Fruit fly (Drosophila melanogaster): ENCODE results near the gene Ost48.

Gene Ost48

DNA sequence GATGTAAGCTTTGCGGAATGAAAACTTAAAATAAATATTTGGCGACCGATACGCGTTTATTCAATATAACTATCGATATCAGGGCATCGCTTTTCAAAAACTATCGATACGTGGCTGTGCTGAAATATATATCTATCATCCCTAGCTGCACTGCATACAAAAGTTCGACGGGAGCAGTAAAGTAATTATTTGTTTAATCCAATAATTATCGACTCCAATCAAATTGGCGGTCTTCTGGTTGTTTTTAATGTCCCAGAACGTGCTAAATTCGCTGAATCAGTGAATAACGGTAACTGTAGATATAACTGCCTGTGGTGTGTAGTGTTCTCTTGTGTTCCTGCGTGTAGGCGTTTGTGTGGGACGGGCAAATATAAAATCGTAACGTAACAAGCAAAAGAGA is 4.8 kb upstream of the Ost48 start, which contains the start of gene mei-P26 (continued):
- TF ChIP-seq CG16813 (GFP tag; IDR thresholded peaks at IDR 0.05; ENCODE audit: partially characterized antibody) (peak; percentile 78), chinmo (GFP tag; IDR thresholded peaks at IDR 0.05; ENCODE audit: partially characterized antibody) (peak; percentile 94), crp (GFP tag; optimal IDR thresholded peaks at IDR 0.05) (peak in 1 of 2 experiments; percentile 12), hbn (GFP tag; IDR thresholded peaks at IDR 0.05; ENCODE audit: partially characterized antibody) (peak; percentile 76), amos (GFP tag; IDR thresholded peaks at IDR 0.05; ENCODE audit: partially characterized antibody) (peak; percentile 92), phol (tag; optimal IDR thresholded peaks at IDR 0.05) (peak; percentile 52), hb (GFP tag; IDR thresholded peaks at IDR 0.05; ENCODE audit: partially characterized antibody) (peak; percentile 81), CG4424 (GFP tag; optimal IDR thresholded peaks at IDR 0.05) (no peak), Dll (GFP tag; IDR thresholded peaks at IDR 0.05; ENCODE audit: partially characterized antibody) (peak; percentile 79), PHDP (tag; optimal IDR thresholded peaks at IDR 0.05) (no peak)

- peak; percentile 73 for TF ChIP-seq BEAF-32 (GFP tag; optimal IDR thresholded peaks at IDR 0.05)
- TF ChIP-seq MESR4 (GFP tag; optimal IDR thresholded peaks at IDR 0.05): peak; percentile 33
- peak; percentile 49 for TF ChIP-seq hbn (GFP tag; IDR thresholded peaks at IDR 0.05; ENCODE audit: partially characterized antibody)
- peak; percentile 27 for TF ChIP-seq CG15514 (GFP tag; optimal IDR thresholded peaks at IDR 0.05)
- TF ChIP-seq ato (GFP tag; IDR thresholded peaks at IDR 0.05; ENCODE audit: partially characterized antibody): 0 out of 2 replicates have a peak, but pooled peaks have one; percentile 23
- no peak for TF ChIP-seq CG3281 (GFP tag; optimal IDR thresholded peaks at IDR 0.05)
- TF ChIP-seq sna (GFP tag; IDR thresholded peaks at IDR 0.05; ENCODE audit: partially characterized antibody): peak; percentile 56; the same call in 1 of the 2 replicates
- peak; percentile 73 for TF ChIP-seq E2f2 (GFP tag; IDR thresholded peaks at IDR 0.05)
- TF ChIP-seq eyg (GFP tag; optimal IDR thresholded peaks at IDR 0.05): no peak
- TF ChIP-seq HmgZ (tag; optimal IDR thresholded peaks at IDR 0.05): peak; percentile 25
- peak; percentile 21 for TF ChIP-seq CG9797 (GFP tag; optimal IDR thresholded peaks at IDR 0.05)
- peak; percentile 49; the same call in 1 of the 3 replicates for TF ChIP-seq CG7963 (GFP tag; IDR thresholded peaks at IDR 0.05; ENCODE audit: partially characterized antibody)
- TF ChIP-seq slbo (GFP tag; IDR thresholded peaks at IDR 0.05): no peak
- TF ChIP-seq CG17612 (GFP tag; IDR thresholded peaks at IDR 0.05): no peak
- TF ChIP-seq CG6791 (GFP tag; IDR thresholded peaks at IDR 0.05; ENCODE audit: partially characterized antibody): peak; percentile 71
- TF ChIP-seq gfzf (GFP tag; optimal IDR thresholded peaks at IDR 0.05): peak; percentile 70
- peak; percentile 62; the same call in 2 of the 3 replicates for TF ChIP-seq knrl (GFP tag; IDR thresholded peaks at IDR 0.05; ENCODE audit: partially characterized antibody)
- peak; percentile 24 for TF ChIP-seq stwl (tag; optimal IDR thresholded peaks at IDR 0.05)
- no peak for TF ChIP-seq Usf (GFP tag; optimal IDR thresholded peaks at IDR 0.05)
- TF ChIP-seq Dref (GFP tag; IDR thresholded peaks at IDR 0.05): peak; percentile 74
- TF ChIP-seq inv (GFP tag; IDR thresholded peaks at IDR 0.05; ENCODE audit: partially characterized antibody): peak; percentile 52
- peak; percentile 69 for TF ChIP-seq unc-4 (GFP tag; IDR thresholded peaks at IDR 0.05; ENCODE audit: partially characterized antibody)
- TF ChIP-seq CG17912 (GFP tag; optimal IDR thresholded peaks at IDR 0.05): no peak
- 0 out of 3 replicates have a peak, but pooled peaks have one; percentile 17 for TF ChIP-seq hb (GFP tag; IDR thresholded peaks at IDR 0.05; ENCODE audit: partially characterized antibody)
- no peak for TF ChIP-seq sr (GFP tag; IDR thresholded peaks at IDR 0.05)
- TF ChIP-seq sd (tag; optimal IDR thresholded peaks at IDR 0.05): no peak
- peak; percentile 64; the same call in 2 of the 3 replicates for TF ChIP-seq HLH4C (GFP tag; IDR thresholded peaks at IDR 0.05; ENCODE audit: partially characterized antibody)
- peak; percentile 7 for TF ChIP-seq CG3995 (GFP tag; optimal IDR thresholded peaks at IDR 0.05)
- no peak for TF ChIP-seq HHEX (GFP tag; optimal IDR thresholded peaks at IDR 0.05)
- TF ChIP-seq pb (GFP tag; optimal IDR thresholded peaks at IDR 0.05): no peak
- TF ChIP-seq CG18599 (GFP tag; optimal IDR thresholded peaks at IDR 0.05): no peak
- TF ChIP-seq Dll (GFP tag; IDR thresholded peaks at IDR 0.05; ENCODE audit: partially characterized antibody): peak; percentile 67
- peak; percentile 60 for TF ChIP-seq Dp (GFP tag; optimal IDR thresholded peaks at IDR 0.05)
- 0 out of 2 replicates have a peak, but pooled peaks have one; percentile 14 for TF ChIP-seq tna (GFP tag; IDR thresholded peaks at IDR 0.05; ENCODE audit: partially characterized antibody)
- peak; percentile 75 for TF ChIP-seq Bgb (GFP tag; IDR thresholded peaks at IDR 0.05; ENCODE audit: partially characterized antibody)
- peak; percentile 77 for TF ChIP-seq CG13287 (GFP tag; IDR thresholded peaks at IDR 0.05; ENCODE audit: partially characterized antibody)
- TF ChIP-seq HLH54F (GFP tag; optimal IDR thresholded peaks at IDR 0.05): no peak
- TF ChIP-seq pzg (GFP tag; optimal IDR thresholded peaks at IDR 0.05): peak; percentile 58
These were observed 3.6 kb upstream of the Ost48 start, which contains the start of the genes Zpr1 and CG44532 for dm6 chrX:9161912-9162311. TSS of gene Zpr1 (minus strand) at chrX:9162090. TSS of gene CG44532 (plus strand) at chrX:9162092.
